Fruit fly (Drosophila melanogaster) Kc167 (cell line): ENCODE measurements around the gene Ddx56.

ENCODE experiments used
- Sin3A ChIP-seq: fragments of >200 bp; optimal IDR thresholded peaks from 2 replicates; lab custom pipeline; 2018; ENCODE audit warnings: missing external identifiers
- h ChIP-seq: fragments of >200 bp; optimal IDR thresholded peaks from 3 replicates; lab custom pipeline; 2018; ENCODE audit warnings: missing external identifiers
- ttk ChIP-seq: sonication (Bioruptor generic); optimal IDR thresholded peaks from 2 replicates; lab custom pipeline; 2017; ENCODE audit warnings: missing external identifiers

DNA sequence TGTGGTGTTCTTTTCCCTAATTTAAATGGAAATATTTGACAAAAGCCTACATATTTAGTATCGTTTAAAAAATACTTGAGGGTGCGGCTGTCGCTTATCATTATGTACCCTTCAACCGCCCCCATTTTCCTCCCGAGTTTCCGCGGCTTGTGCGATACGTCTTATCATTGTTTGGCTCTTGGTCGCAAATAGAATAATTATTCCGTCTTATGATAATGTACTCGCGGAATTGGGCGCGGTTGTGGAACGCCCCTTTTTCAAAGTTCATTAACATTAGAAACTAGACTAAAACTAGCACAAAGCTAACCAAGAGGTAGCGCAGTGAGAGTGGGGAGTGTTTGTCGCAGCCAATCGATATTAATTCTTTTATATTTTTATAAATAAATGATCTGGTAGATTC is 22.3 kb downstream of the Ddx56 start:
- no peak for TF ChIP-seq ttk (lab: Kevin White, UChicago)
- TF ChIP-seq h, result no peak
- TF ChIP-seq Sin3A (lab: Kevin White, UChicago), result no peak
